Fruit fly (Drosophila melanogaster) whole organism, adult: ENCODE results near the gene Pp2C1.

ENCODE experiments used
- CG11617 ChIP-seq: fragments of 200-800 bp; sonication (Bioruptor generic); optimal IDR thresholded peaks from 2 replicates; lab custom pipeline; 2017; ENCODE audit warnings: mild to moderate bottlenecking, missing biosample characterization, missing genetic modification reagents, missing genetic modification characterization
- CG12768 ChIP-seq: fragments of 200-800 bp; sonication (Bioruptor generic); optimal IDR thresholded peaks from 2 replicates; lab custom pipeline; 2017; ENCODE audit warnings: missing biosample characterization, missing genetic modification characterization, mild to moderate bottlenecking, moderate library complexity, missing genetic modification reagents
- CG14711 ChIP-seq: fragments of 200-800 bp; sonication (Bioruptor generic); optimal IDR thresholded peaks from 2 replicates; lab custom pipeline; 2018; ENCODE audit warnings: missing biosample characterization, mild to moderate bottlenecking, missing genetic modification characterization, moderate library complexity
- CG1620 ChIP-seq: fragments of 200-800 bp; sonication (Bioruptor generic); optimal IDR thresholded peaks from 2 replicates; lab custom pipeline; 2016; ENCODE audit warnings: missing biosample characterization, missing genetic modification characterization
- CG33017 ChIP-seq: fragments of 200-800 bp; sonication (Bioruptor generic); optimal IDR thresholded peaks from 2 replicates; lab custom pipeline; 2018; ENCODE audit warnings: missing biosample characterization, mild to moderate bottlenecking, missing genetic modification characterization, moderate library complexity
- CG5204 ChIP-seq: fragments of 200-800 bp; sonication (Bioruptor generic); optimal IDR thresholded peaks from 2 replicates; lab custom pipeline; 2016; ENCODE audit warnings: missing biosample characterization, missing genetic modification characterization
- CG7045 ChIP-seq: fragments of 200-800 bp; sonication (Bioruptor generic); optimal IDR thresholded peaks from 2 replicates; lab custom pipeline; 2017; ENCODE audit warnings: missing biosample characterization, mild to moderate bottlenecking, missing genetic modification characterization
- CG7101 ChIP-seq: fragments of 200-800 bp; sonication (Bioruptor generic); optimal IDR thresholded peaks from 2 replicates; lab custom pipeline; 2018; ENCODE audit warnings: missing biosample characterization, mild to moderate bottlenecking, missing genetic modification characterization, moderate library complexity
- Clk ChIP-seq: fragments of 200-800 bp; sonication (Bioruptor generic); optimal IDR thresholded peaks from 2 replicates; lab custom pipeline; 2017; ENCODE audit warnings: missing biosample characterization, missing genetic modification characterization
- Crg-1 ChIP-seq: fragments of 200-800 bp; sonication (Bioruptor generic); optimal IDR thresholded peaks from 2 replicates; lab custom pipeline; 2016; ENCODE audit warnings: missing biosample characterization, missing genetic modification characterization
- Hr96 ChIP-seq: fragments of 200-800 bp; sonication (Bioruptor generic); optimal IDR thresholded peaks from 2 replicates; lab custom pipeline; 2016; ENCODE audit warnings: missing biosample characterization, missing genetic modification characterization
- Mnt ChIP-seq: fragments of 200-800 bp; sonication (Bioruptor generic); optimal IDR thresholded peaks from 2 replicates; lab custom pipeline; 2016; ENCODE audit warnings: missing biosample characterization, mild to moderate bottlenecking, missing genetic modification characterization
- bab1 ChIP-seq: fragments of 200-800 bp; sonication (Bioruptor generic); optimal IDR thresholded peaks from 3 replicates; lab custom pipeline; 2019; ENCODE audit warnings: missing biosample characterization, mild to moderate bottlenecking, missing genetic modification characterization, moderate library complexity
- cic ChIP-seq: fragments of 200-800 bp; sonication (Bioruptor generic); optimal IDR thresholded peaks from 2 replicates; lab custom pipeline; 2017; ENCODE audit warnings: missing biosample characterization, mild to moderate bottlenecking, missing genetic modification characterization, moderate library complexity
- cnc ChIP-seq, 2 experiments: fragments of >200 bp; optimal IDR thresholded peaks; 2 replicates each; lab custom pipeline; 2017
- kay ChIP-seq: fragments of 200-800 bp; sonication (Bioruptor generic); peaks from one replicate; lab custom pipeline; 2016; ENCODE audit warnings: missing biosample characterization, missing genetic modification characterization, borderline replicate concordance
- ovo ChIP-seq: fragments of 200-800 bp; sonication (Bioruptor generic); optimal IDR thresholded peaks from 2 replicates; lab custom pipeline; 2016; ENCODE audit warnings: missing biosample characterization, missing genetic modification characterization
- pad ChIP-seq: fragments of 200-800 bp; sonication (Bioruptor generic); optimal IDR thresholded peaks from 3 replicates; lab custom pipeline; 2017; ENCODE audit warnings: missing biosample characterization, missing genetic modification characterization, mild to moderate bottlenecking, moderate library complexity, missing genetic modification reagents
- tj ChIP-seq: fragments of 200-800 bp; sonication (Bioruptor generic); optimal IDR thresholded peaks from 3 replicates; lab custom pipeline; 2017; ENCODE audit warnings: missing biosample characterization, mild to moderate bottlenecking, missing genetic modification characterization, moderate library complexity
- toe ChIP-seq: fragments of 200-800 bp; sonication (Bioruptor generic); optimal IDR thresholded peaks from 2 replicates; lab custom pipeline; 2016; ENCODE audit warnings: missing biosample characterization, missing genetic modification characterization

Pp2C1 gene

dm6 chrX:4692963-4693362 is 6.3 kb upstream of the Pp2C1 start:
- TF ChIP-seq ovo (GFP tag; lab: Kevin White, UChicago) (no peak), cnc (optimal IDR thresholded peaks at IDR 0.05; lab: Kevin White, UChicago) (no peak), CG11617 (GFP tag; lab: Kevin White, UChicago) (no peak), tj (GFP tag; lab: Kevin White, UChicago) (no peak), Clk (no peak), CG7101 (tag; lab: Kevin White, UChicago) (no peak), pad (no peak), Mnt (GFP tag; lab: Kevin White, UChicago) (no peak), bab1 (GFP tag; lab: Kevin White, UChicago) (no peak), Crg-1 (GFP tag; lab: Kevin White, UChicago) (no peak)

dm6 chrX:4691226-4691625 is 4.5 kb upstream of the Pp2C1 start:
- TF ChIP-seq CG14711 (tag; lab: Kevin White, UChicago), result peak; percentile 63
- peak; percentile 3 for TF ChIP-seq Mnt (GFP tag; lab: Kevin White, UChicago)
- no peak for TF ChIP-seq CG5204 (GFP tag; lab: Kevin White, UChicago)
- peak; percentile 47 for TF ChIP-seq CG33017 (tag; lab: Kevin White, UChicago)
- peak; percentile 62 for TF ChIP-seq CG7045 (GFP tag; lab: Kevin White, UChicago)
- peak; percentile 11 for TF ChIP-seq tj (GFP tag; lab: Kevin White, UChicago)
- TF ChIP-seq cic (GFP tag; lab: Kevin White, UChicago), result no peak
- TF ChIP-seq CG12768, result peak; percentile 42
- TF ChIP-seq CG7101 (tag; lab: Kevin White, UChicago), result peak; percentile 60
- TF ChIP-seq cnc (optimal IDR thresholded peaks at IDR 0.05; lab: Kevin White, UChicago), result no peak

DNA sequence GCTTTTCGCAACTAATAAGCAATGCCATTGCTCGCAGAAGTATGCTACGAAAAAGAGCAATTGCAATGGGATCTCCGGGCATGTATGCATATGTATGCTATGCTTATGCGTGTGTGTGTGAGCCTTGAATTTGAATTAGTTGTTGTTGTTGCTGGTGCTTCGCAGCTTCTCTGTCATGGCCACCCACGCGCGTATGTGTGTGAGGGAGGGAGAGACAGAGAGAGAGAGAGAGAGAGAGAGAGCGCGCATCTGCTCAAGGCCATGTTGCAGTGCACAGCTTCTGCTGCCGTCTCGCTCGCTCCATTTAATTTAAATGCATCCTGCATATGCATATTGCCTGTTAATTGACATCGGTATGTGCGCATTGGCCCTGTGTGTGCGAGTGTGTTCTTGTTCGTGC is 4.1 kb upstream of the Pp2C1 start:
- TF ChIP-seq CG7045 (GFP tag; lab: Kevin White, UChicago) (no peak), tj (GFP tag; lab: Kevin White, UChicago) (no peak)

DNA sequence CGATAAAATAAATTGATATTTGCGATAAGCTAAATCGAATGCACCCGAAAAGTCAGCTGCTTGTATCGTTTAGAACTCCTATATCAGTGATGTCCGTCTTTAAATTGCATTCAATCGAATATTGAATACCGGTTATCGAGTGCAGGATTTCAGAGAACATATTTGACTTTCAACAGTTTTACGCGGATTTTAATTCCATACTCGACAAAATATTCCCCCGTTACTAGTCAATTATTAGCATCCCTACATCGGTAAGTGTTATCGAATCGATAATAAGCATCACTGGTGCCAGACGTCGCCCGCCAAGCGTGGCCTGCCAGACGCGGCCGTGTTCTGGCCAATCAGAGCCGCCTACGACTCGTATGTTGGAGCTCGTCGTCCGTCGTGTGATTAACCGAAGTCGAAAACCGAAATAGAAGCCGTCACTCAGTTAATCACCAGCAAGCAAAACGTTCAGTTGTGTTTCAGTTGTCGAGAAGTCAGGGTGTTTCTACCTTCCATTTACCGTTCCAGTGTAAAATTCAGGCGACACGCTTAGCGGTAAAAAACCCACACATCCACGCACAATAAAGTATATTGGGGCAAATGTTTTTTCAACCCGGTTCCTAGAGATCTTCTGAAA is 1.2 kb upstream of the Pp2C1 start, which contains the start of gene ctp:
ctp (plus strand) TSS at position 23 of the 622 bp plus-strand sequence.
- peak; percentile 26 for TF ChIP-seq CG12768
- TF ChIP-seq pad, result peak; percentile 66
- peak; percentile 59 for TF ChIP-seq CG7101 (tag; lab: Kevin White, UChicago)
- no peak for TF ChIP-seq Clk
- peak; percentile 90 for TF ChIP-seq bab1 (GFP tag; lab: Kevin White, UChicago)
- TF ChIP-seq cic (GFP tag; lab: Kevin White, UChicago), result peak; percentile 29
- peak; percentile 59 for TF ChIP-seq toe (GFP tag; lab: Kevin White, UChicago)
- TF ChIP-seq Crg-1 (GFP tag; lab: Kevin White, UChicago), result peak; percentile 44
- TF ChIP-seq ovo (GFP tag; lab: Kevin White, UChicago), result peak; percentile 92
- peak; percentile 53 for TF ChIP-seq CG11617 (GFP tag; lab: Kevin White, UChicago)
- no peak for TF ChIP-seq cnc (optimal IDR thresholded peaks at IDR 0.05; lab: Kevin White, UChicago)
- TF ChIP-seq CG14711 (tag; lab: Kevin White, UChicago), result peak; percentile 44
- TF ChIP-seq CG33017 (tag; lab: Kevin White, UChicago), result peak; percentile 51
- peak; percentile 72 for TF ChIP-seq tj (GFP tag; lab: Kevin White, UChicago)
- peak; percentile 68 for TF ChIP-seq CG5204 (GFP tag; lab: Kevin White, UChicago)
- TF ChIP-seq CG7045 (GFP tag; lab: Kevin White, UChicago), result peak; percentile 4
- peak; percentile 72 for TF ChIP-seq Hr96 (GFP tag; lab: Kevin White, UChicago)
- peak; percentile 77 for TF ChIP-seq Mnt (GFP tag; lab: Kevin White, UChicago)
- no peak for TF ChIP-seq kay (GFP tag; lab: Kevin White, UChicago)
- peak; percentile 77 for TF ChIP-seq CG1620 (GFP tag; lab: Kevin White, UChicago)

DNA sequence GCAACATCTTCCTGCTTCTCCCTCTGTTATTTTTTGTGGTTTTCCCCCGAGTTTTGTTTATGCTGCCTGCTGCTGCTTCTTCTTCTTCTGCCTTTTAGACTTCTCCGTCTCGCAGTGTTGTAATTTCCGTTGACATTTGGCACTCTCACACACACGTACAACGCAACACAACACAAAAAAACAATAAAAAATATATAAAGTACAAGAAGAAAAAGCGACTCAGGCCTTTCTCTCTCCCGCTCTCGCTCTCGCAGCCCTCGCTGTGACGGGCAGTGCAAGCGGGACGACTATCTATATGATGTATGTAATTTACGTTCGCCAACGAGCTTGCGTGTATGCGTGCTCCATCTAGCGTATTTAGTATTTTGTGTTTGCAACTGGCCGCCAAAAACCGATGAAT is 553 bp downstream of the Pp2C1 start:
- TF ChIP-seq CG1620 (GFP tag; lab: Kevin White, UChicago), result no peak
- TF ChIP-seq kay (GFP tag; lab: Kevin White, UChicago), result peak; percentile 87
- TF ChIP-seq CG12768, result peak; percentile 57
- TF ChIP-seq bab1 (GFP tag; lab: Kevin White, UChicago), result peak; percentile 14
- peak; percentile 61 for TF ChIP-seq Mnt (GFP tag; lab: Kevin White, UChicago)
- TF ChIP-seq CG7045 (GFP tag; lab: Kevin White, UChicago), result peak; percentile 43
- TF ChIP-seq ovo (GFP tag; lab: Kevin White, UChicago), result no peak
- peak; percentile 63 for TF ChIP-seq pad
- TF ChIP-seq cic (GFP tag; lab: Kevin White, UChicago), result peak; percentile 61
- peak; percentile 40 for TF ChIP-seq CG7101 (tag; lab: Kevin White, UChicago)
- peak; percentile 69 for TF ChIP-seq CG11617 (GFP tag; lab: Kevin White, UChicago)
- TF ChIP-seq cnc (optimal IDR thresholded peaks at IDR 0.05; lab: Kevin White, UChicago), result no peak
- peak; percentile 86 for TF ChIP-seq tj (GFP tag; lab: Kevin White, UChicago)

DNA sequence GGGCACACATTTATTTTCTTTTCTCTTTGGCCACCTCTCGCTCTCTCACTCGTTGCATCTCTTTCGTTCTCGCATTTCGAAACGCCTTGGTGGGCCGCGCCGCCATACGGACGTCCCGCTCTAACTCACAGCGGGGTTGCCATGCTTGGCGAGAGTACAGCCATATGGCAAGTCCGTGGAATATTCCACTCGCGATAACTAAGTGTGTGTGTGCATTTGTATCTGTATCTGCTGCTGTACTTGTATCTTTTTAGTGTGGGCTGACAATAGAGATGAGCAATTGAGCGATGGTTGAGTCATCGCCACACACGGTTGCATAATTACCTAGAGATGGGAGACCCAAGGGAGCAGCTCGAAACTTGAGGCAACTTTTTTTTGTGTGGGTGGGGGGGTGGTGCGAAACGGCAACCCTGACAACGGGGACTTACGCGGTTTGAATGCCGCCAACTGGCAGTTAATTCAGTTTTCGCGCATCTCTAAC is 2.2 kb downstream of the Pp2C1 start:
- TF ChIP-seq CG5204 (GFP tag; lab: Kevin White, UChicago), result peak; percentile 75
- peak; percentile 77 for TF ChIP-seq Crg-1 (GFP tag; lab: Kevin White, UChicago)
- peak; percentile 75 for TF ChIP-seq cic (GFP tag; lab: Kevin White, UChicago)
- peak; percentile 84 for TF ChIP-seq pad
- peak; percentile 55 for TF ChIP-seq Clk
- peak; percentile 76 for TF ChIP-seq CG7045 (GFP tag; lab: Kevin White, UChicago)
- peak; percentile 88 for TF ChIP-seq CG11617 (GFP tag; lab: Kevin White, UChicago)
- peak; percentile 93 for TF ChIP-seq Hr96 (GFP tag; lab: Kevin White, UChicago)
- TF ChIP-seq CG33017 (tag; lab: Kevin White, UChicago), result peak; percentile 75
- peak; percentile 95 for TF ChIP-seq CG1620 (GFP tag; lab: Kevin White, UChicago)
- TF ChIP-seq CG7101 (tag; lab: Kevin White, UChicago), result peak; percentile 89
- peak; percentile 99 for TF ChIP-seq kay (GFP tag; lab: Kevin White, UChicago)
- TF ChIP-seq toe (GFP tag; lab: Kevin White, UChicago), result peak; percentile 80
- peak; percentile 86 for TF ChIP-seq Mnt (GFP tag; lab: Kevin White, UChicago)
- TF ChIP-seq bab1 (GFP tag; lab: Kevin White, UChicago), result peak; percentile 93
- TF ChIP-seq tj (GFP tag; lab: Kevin White, UChicago), result peak; percentile 79
- no peak for TF ChIP-seq cnc (optimal IDR thresholded peaks at IDR 0.05; lab: Kevin White, UChicago)
- TF ChIP-seq ovo (GFP tag; lab: Kevin White, UChicago), result peak; percentile 67
- TF ChIP-seq CG14711 (tag; lab: Kevin White, UChicago), result peak; percentile 96
- TF ChIP-seq CG12768, result peak; percentile 73
